Fruit fly (Drosophila melanogaster) whole organism, wandering third instar larva: ENCODE measurements around the gene Rgl.

ENCODE experiments used
- Abd-B ChIP-seq: fragments of >200 bp; optimal IDR thresholded peaks from 2 replicates; lab custom pipeline; 2017; ENCODE audit warnings: missing biosample characterization, missing genetic modification characterization
- CG32264 ChIP-seq: fragments of 200-800 bp; sonication (Bioruptor generic); optimal IDR thresholded peaks from 2 replicates; lab custom pipeline; 2016; ENCODE audit warnings: missing biosample characterization, missing genetic modification characterization
- CrebA ChIP-seq: fragments of 200-800 bp; sonication (Bioruptor generic); optimal IDR thresholded peaks from 2 replicates; lab custom pipeline; 2016; ENCODE audit warnings: missing biosample characterization, mild to moderate bottlenecking, missing genetic modification characterization, borderline replicate concordance
- Dfd ChIP-seq: fragments of >200 bp; optimal IDR thresholded peaks from 2 replicates; lab custom pipeline; 2017; ENCODE audit warnings: missing biosample characterization, missing genetic modification characterization
- Dif ChIP-seq: fragments of 200-275, 200-300 bp; sonication (Bioruptor generic); optimal IDR thresholded peaks from 2 replicates; lab custom pipeline; 2018; ENCODE audit warnings: missing biosample characterization, missing genetic modification characterization; ENCODE audit not compliant: partially characterized antibody
- HLH106 ChIP-seq: fragments of 200-800 bp; optimal IDR thresholded peaks from 3 replicates; lab custom pipeline; 2019; ENCODE audit warnings: missing biosample characterization, mild to moderate bottlenecking, missing genetic modification characterization, moderate library complexity
- Hnf4 ChIP-seq: fragments of 200-800 bp; sonication (Bioruptor generic); optimal IDR thresholded peaks from 2 replicates; lab custom pipeline; 2016; ENCODE audit warnings: missing biosample characterization, mild to moderate bottlenecking, missing genetic modification characterization
- Hr78 ChIP-seq: fragments of >200 bp; optimal IDR thresholded peaks from 2 replicates; lab custom pipeline; 2017; ENCODE audit warnings: missing biosample characterization, missing genetic modification characterization
- Mio ChIP-seq: sonication (Bioruptor generic); optimal IDR thresholded peaks from 2 replicates; lab custom pipeline; 2016; ENCODE audit warnings: missing biosample characterization, missing genetic modification characterization
- Myc ChIP-seq: fragments of >200 bp; optimal IDR thresholded peaks from 2 replicates; lab custom pipeline; 2017
- N ChIP-seq: fragments of >200 bp; optimal IDR thresholded peaks from 2 replicates; lab custom pipeline; 2018; ENCODE audit warnings: missing biosample characterization, missing external identifiers, missing genetic modification characterization
- OdsH ChIP-seq: fragments of 200-800 bp; sonication (Bioruptor generic); optimal IDR thresholded peaks from 2 replicates; lab custom pipeline; 2016; ENCODE audit warnings: missing biosample characterization, mild to moderate bottlenecking, missing genetic modification characterization
- Sp1 ChIP-seq: fragments of 200-800 bp; sonication (Bioruptor generic); optimal IDR thresholded peaks from 3 replicates; lab custom pipeline; 2019; ENCODE audit warnings: missing biosample characterization, mild to moderate bottlenecking, missing genetic modification characterization, moderate library complexity
- Vsx2 ChIP-seq: fragments of 200-300, 225-300 bp; sonication (Bioruptor generic); optimal IDR thresholded peaks from 2 replicates; lab custom pipeline; 2018; ENCODE audit warnings: missing biosample characterization, missing genetic modification characterization; ENCODE audit not compliant: partially characterized antibody
- brk ChIP-seq: fragments of 200-800 bp; sonication (Bioruptor generic); optimal IDR thresholded peaks from 2 replicates; lab custom pipeline; 2016; ENCODE audit warnings: missing biosample characterization, mild to moderate bottlenecking, missing genetic modification characterization
- dl ChIP-seq, 2 experiments: fragments of 175-275, 200-275 bp in 1 of 2; fragments of 200-275 bp in 1 of 2; sonication (Bioruptor generic); optimal IDR thresholded peaks; lab custom pipeline; 2018; ENCODE audit warnings: mild to moderate bottlenecking in 2 of 2, missing biosample characterization in 2 of 2, missing genetic modification characterization in 2 of 2, moderate library complexity in 2 of 2; ENCODE audit not compliant: partially characterized antibody in 2 of 2, insufficient read depth in 1 of 2
- dmrt93B ChIP-seq: fragments of 200-800 bp; sonication (Bioruptor generic); optimal IDR thresholded peaks from 2 replicates; lab custom pipeline; 2018; ENCODE audit warnings: missing biosample characterization, mild to moderate bottlenecking, missing genetic modification characterization
- dsf ChIP-seq: sonication (Bioruptor generic); optimal IDR thresholded peaks from 2 replicates; lab custom pipeline; 2016; ENCODE audit warnings: missing biosample characterization, missing genetic modification characterization, borderline replicate concordance
- ey ChIP-seq: fragments of 200-800 bp; sonication (Bioruptor generic); optimal IDR thresholded peaks from 2 replicates; lab custom pipeline; 2016; ENCODE audit warnings: missing biosample characterization, missing genetic modification characterization
- foxo ChIP-seq, 2 experiments: fragments of 200-800 bp; sonication (Bioruptor generic); optimal IDR thresholded peaks; 2 replicates in 1 of 2; 3 replicates in 1 of 2; lab custom pipeline; 2016 to 2017; ENCODE audit warnings: missing biosample characterization in 2 of 2, missing genetic modification characterization in 2 of 2
- fru ChIP-seq: fragments of 200-800 bp; sonication (Bioruptor generic); optimal IDR thresholded peaks from 3 replicates; lab custom pipeline; 2016; ENCODE audit warnings: missing biosample characterization, mild to moderate bottlenecking, missing genetic modification characterization
- h ChIP-seq: fragments of 200-800 bp; sonication (Bioruptor generic); optimal IDR thresholded peaks from 3 replicates; lab custom pipeline; 2016; ENCODE audit warnings: missing biosample characterization, mild to moderate bottlenecking, missing genetic modification characterization
- jim ChIP-seq: fragments of 175-275, 200-325 bp; sonication (Bioruptor generic); optimal IDR thresholded peaks from 2 replicates; lab custom pipeline; 2016; ENCODE audit warnings: missing biosample characterization, mild to moderate bottlenecking, missing genetic modification characterization
- lola ChIP-seq: fragments of >200 bp; optimal IDR thresholded peaks from 2 replicates; lab custom pipeline; 2017; ENCODE audit warnings: missing biosample characterization, missing genetic modification characterization
- pan ChIP-seq: fragments of >200 bp; optimal IDR thresholded peaks from 2 replicates; lab custom pipeline; 2017
- rgr ChIP-seq: fragments of 200-800 bp; sonication (Bioruptor generic); optimal IDR thresholded peaks from 3 replicates; lab custom pipeline; 2016; ENCODE audit warnings: missing biosample characterization, mild to moderate bottlenecking, missing genetic modification characterization
- sage ChIP-seq: fragments of 200-800 bp; sonication (Bioruptor generic); optimal IDR thresholded peaks from 2 replicates; lab custom pipeline; 2016; ENCODE audit warnings: missing biosample characterization, mild to moderate bottlenecking, missing genetic modification characterization
- sv ChIP-seq: fragments of 200-800 bp; sonication (Bioruptor generic); optimal IDR thresholded peaks from 3 replicates; lab custom pipeline; 2016; ENCODE audit warnings: missing biosample characterization, missing genetic modification characterization
- tai ChIP-seq: sonication (Bioruptor generic); optimal IDR thresholded peaks from 2 replicates; lab custom pipeline; 2016; ENCODE audit warnings: missing biosample characterization, missing genetic modification characterization
- usp ChIP-seq: fragments of >200 bp; optimal IDR thresholded peaks from 2 replicates; lab custom pipeline; 2017; ENCODE audit warnings: missing biosample characterization, missing genetic modification characterization
- woc ChIP-seq: sonication (Bioruptor generic); optimal IDR thresholded peaks from 2 replicates; lab custom pipeline; 2016; ENCODE audit warnings: missing biosample characterization, mild to moderate bottlenecking, missing genetic modification characterization

The Rgl gene

DNA sequence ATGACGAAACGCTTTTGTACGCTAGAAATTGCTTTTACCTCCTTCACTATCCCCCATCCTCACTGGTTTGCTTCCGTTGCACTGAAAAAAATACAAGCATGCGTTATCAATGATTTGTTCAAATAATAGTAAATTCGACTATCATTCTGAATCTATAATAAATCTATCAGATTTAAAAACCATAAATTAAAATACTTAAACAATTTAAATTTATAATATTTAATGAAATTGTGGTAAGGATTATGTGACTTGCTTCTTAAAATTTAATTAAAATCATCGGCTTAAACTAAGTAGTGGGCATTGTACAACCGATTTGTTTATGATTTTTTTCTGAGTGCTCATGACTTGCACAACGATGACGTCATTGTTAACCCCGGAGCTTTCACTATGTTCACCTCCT, 19.6 kb downstream of the Rgl start:
- TF ChIP-seq dmrt93B (GFP tag; lab: Kevin White, UChicago) (no peak), dl (GFP tag; optimal IDR thresholded peaks at IDR 0.05; lab: Kevin White, UChicago; ENCODE audit: insufficient read depth in 1 of 2, partially characterized antibody in 2 of 2) (no peak)

DNA sequence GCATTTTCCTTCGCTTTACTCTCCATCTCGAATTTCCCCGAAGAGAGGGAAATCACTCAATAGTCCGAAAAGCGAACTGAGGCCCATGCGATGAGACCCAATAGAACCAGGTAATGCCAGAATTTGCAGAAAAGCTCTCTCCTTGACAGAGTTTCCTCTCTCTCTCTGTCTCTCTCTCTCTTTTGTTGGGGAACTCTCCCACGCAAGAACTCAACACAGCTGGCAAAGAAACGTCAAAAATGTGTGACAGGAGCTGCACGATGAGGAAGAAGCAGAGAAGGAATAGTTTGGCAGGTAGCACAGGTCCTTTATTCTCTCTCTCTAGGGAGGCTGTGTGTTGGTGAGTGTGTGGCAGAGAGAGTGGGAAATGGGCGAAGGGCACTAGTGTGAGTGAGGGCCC, 20.7 kb downstream of the Rgl start:
- no peak for TF ChIP-seq Sp1
- TF ChIP-seq Hnf4 (GFP tag; lab: Kevin White, UChicago), result no peak
- peak in 1 of 2 experiments; percentile 7 for TF ChIP-seq dl (GFP tag; optimal IDR thresholded peaks at IDR 0.05; lab: Kevin White, UChicago; ENCODE audit: insufficient read depth in 1 of 2, partially characterized antibody in 2 of 2)
- TF ChIP-seq, all 38 proteins: peak for 1

DNA sequence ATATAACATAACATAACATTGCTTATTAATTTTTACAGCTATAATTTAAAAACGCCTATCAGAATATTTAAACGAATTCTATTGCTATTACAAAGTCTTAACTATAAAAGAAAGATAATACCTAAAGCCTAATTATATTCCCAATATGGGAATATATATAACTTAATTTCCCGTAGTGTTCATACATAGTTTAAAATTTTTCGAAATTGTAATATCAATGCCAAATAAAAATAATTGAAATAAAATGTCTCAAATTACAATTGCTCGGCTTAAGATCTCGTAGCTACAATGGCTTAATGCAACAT, 21.2 kb downstream of the Rgl start:
- TF ChIP-seq dmrt93B (GFP tag; lab: Kevin White, UChicago) (no peak), dsf (GFP tag; lab: Kevin White, UChicago) (no peak), dl (GFP tag; optimal IDR thresholded peaks at IDR 0.05; lab: Kevin White, UChicago; ENCODE audit: insufficient read depth in 1 of 2, partially characterized antibody in 2 of 2) (no peak), lola (GFP tag; lab: Kevin White, UChicago) (no peak), jim (GFP tag; lab: Kevin White, UChicago) (no peak), foxo (GFP tag; optimal IDR thresholded peaks at IDR 0.05; lab: Kevin White, UChicago) (no peak), Hr78 (GFP tag; lab: Kevin White, UChicago) (no peak), rgr (GFP tag; lab: Kevin White, UChicago) (no peak), CG32264 (GFP tag; lab: Kevin White, UChicago) (no peak), HLH106 (no peak), CrebA (no peak), tai (GFP tag; lab: Kevin White, UChicago) (no peak), woc (no peak), sage (GFP tag; lab: Kevin White, UChicago) (no peak), Mio (GFP tag; lab: Kevin White, UChicago) (no peak), brk (no peak)
- TF ChIP-seq, all 38 proteins: peak for 0

DNA sequence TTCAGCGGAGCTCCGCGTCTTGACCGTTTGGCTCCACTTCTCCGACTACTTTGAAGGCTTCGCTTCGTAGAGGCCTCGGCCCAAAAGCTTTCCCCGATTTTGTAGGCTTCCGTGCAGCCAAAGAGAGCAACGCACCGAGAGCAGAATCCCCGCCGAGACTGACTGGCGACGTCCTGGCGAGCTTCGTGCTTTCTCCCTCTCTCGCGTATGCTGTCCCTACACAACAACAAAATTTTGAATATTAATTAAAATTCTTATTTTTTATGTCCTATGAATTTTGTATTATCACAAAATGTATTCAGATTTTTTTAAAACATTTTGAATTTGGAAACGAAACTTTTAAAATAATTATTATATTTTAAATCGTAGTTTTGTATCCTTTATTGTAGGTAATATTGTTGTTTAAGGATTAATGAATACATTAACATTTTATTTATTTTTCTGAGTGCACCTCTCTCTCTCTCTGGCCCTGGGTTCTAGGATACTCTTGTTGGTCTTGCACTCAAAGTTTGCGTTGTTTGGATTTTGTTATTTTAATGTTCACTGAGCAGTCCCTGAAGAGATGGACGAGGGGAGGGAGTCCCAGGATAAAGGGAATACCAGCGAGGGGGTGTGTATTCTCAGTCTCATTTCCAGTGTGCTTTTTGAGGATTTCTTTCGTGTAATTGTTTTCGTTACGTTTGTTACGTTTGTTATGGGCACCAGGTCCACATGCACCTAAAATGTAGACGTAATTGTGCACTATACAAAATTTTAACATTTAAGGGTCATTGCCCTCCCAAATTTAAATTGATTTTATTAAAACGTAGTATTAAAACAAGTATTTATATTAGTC, 21.7 kb downstream of the Rgl start, which contains the start of gene dysc:
Gene dysc, minus strand, starts transcription at position 51 of the 835 bp plus-strand sequence.
- no peak for TF ChIP-seq OdsH
- TF ChIP-seq Sp1, result peak; percentile 11

DNA sequence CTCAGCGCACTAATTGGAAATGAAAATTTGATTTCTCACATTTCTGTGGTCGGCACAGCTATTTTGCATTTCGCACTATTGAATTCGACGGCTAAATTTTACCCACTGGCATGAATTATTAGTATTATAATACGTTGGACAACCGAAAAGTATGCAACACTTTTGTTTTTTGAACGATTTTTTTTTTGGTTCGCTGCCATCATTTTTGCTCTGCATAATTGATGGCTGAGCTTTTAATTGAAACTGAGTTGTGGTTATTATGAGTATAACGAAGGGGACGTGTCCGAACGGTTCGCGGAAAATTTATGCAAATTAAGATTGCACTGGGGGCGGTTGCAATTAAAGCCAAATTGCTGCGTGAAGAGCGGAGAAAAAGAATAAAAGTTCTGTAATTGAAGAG, 24.5 kb downstream of the Rgl start:
- TF ChIP-seq ey (no peak), OdsH (no peak), Vsx2 (peak; percentile 18), sage (GFP tag; lab: Kevin White, UChicago) (no peak), fru (GFP tag; lab: Kevin White, UChicago) (no peak), HLH106 (no peak), h (GFP tag; lab: Kevin White, UChicago) (no peak), Hnf4 (GFP tag; lab: Kevin White, UChicago) (no peak), pan (lab: Kevin White, UChicago) (no peak), Myc (lab: Kevin White, UChicago) (peak; percentile 68)
- TF ChIP-seq, all 38 proteins: peak for 2

DNA sequence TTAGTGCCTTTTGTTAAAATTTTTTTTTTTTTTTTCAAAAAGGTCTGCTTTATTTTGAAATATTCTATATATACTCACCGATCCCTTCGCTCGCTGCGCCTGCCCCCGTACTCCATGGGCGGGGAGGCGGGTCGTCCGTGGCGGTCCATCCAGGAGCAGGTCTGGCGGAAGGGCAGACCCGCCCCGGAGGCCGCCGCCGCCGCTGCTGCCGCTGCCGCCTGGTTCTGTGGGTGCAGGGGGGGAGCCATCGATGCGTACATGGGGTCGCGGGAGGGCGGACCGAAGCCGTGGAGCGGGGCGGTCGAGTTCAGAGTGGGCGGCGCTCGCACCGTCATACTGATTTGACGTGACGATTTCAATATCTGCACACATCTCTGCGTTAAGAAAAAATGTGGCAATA, 38.0 kb downstream of the Rgl start:
- TF ChIP-seq N (no peak), Vsx2 (no peak), pan (lab: Kevin White, UChicago) (no peak), Dfd (GFP tag; lab: Kevin White, UChicago) (peak; percentile 82)

DNA sequence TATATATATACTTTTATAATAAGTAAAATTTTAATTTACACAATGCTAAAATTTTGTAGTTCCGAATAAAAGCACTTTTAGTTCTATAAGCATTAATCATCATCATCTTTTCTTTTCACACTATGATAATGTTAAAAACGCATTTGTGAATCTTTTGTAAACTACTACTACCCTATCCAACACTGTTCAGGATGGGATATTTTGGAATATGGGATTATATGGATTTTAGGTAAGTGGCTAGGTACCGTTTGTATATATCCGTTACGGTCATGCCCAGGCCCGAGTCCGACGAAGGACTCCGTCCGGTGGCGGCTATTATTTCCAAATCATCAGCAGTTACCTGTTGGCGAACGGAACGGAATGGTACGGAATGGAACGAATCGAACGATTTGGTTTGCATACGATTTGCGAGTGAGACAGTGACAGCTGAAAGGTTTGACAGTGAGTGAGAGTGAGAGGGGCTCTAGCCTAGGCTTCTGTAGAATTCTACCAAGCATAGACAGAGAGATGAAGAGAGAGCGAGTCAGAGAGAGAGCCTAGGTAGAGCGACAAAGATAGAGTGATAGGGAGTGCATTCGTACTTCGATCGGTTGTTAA, 40.6 kb downstream of the Rgl start:
- TF ChIP-seq Dfd (GFP tag; lab: Kevin White, UChicago), result no peak
- no peak for TF ChIP-seq sv (GFP tag; lab: Kevin White, UChicago)
- TF ChIP-seq Abd-B (GFP tag; lab: Kevin White, UChicago), result no peak
- no peak for TF ChIP-seq sage (GFP tag; lab: Kevin White, UChicago)
- no peak for TF ChIP-seq foxo (GFP tag; optimal IDR thresholded peaks at IDR 0.05; lab: Kevin White, UChicago)
- TF ChIP-seq Dif (GFP tag; lab: Kevin White, UChicago), result no peak
- no peak for TF ChIP-seq dsf (GFP tag; lab: Kevin White, UChicago)
- TF ChIP-seq Vsx2, result no peak
- TF ChIP-seq lola (GFP tag; lab: Kevin White, UChicago), result no peak
- TF ChIP-seq CG32264 (GFP tag; lab: Kevin White, UChicago), result no peak
- no peak for TF ChIP-seq usp
- TF ChIP-seq fru (GFP tag; lab: Kevin White, UChicago), result no peak
